Worm (Caenorhabditis elegans) whole organism, L3 larva: ENCODE results near the gene R05G9.3.

ENCODE experiments used
- ama-1 ChIP-seq: fragments of 150-350 bp; optimal IDR thresholded peaks from 2 replicates; lab custom pipeline; 2018
- lin-15B ChIP-seq: fragments of 150-350 bp; optimal IDR thresholded peaks from 2 replicates; lab custom pipeline; 2014; ENCODE audit warnings: missing biosample characterization, missing genetic modification characterization
- nhr-11 ChIP-seq: fragments of 150-350 bp; optimal IDR thresholded peaks from 2 replicates; lab custom pipeline; 2014; ENCODE audit warnings: missing biosample characterization, missing genetic modification characterization

DNA sequence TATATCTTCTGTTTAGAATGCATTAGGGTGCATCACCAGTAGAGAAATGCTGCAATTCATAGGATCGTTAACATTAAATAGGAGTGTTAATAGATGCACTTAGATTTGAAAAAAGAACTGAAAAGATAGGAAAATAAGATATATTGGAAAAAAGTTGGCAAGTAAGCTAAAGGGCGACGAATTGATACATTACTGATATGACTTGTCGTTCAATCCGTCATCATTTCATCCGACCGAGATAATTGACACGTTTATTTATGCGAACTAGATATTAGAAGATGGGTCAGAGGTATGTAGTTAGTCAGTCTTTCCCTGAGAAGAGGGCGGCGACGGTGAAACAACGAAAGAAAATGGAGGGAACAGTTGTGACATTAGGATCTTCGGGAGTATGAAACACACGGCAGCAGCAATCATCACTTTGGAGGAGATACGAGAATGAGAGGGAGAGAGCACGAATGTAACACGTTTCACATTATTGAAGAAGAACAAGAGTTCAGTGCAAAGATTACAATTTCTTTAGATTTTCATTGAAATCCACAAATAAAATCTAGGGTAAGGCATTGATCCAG lies 43.6 kb upstream of the R05G9.3 start, which contains the start of gene lron-15:
- TF ChIP-seq nhr-11 (tag; lab: Kevin White, UChicago) (no peak), lin-15B (tag; lab: Kevin White, UChicago) (no peak), ama-1 (lab: Kevin White, UChicago) (no peak)
